Worm (Caenorhabditis elegans) whole organism, early embryonic: ENCODE data around the gene enri-1.

Source experiments
- F13C5.2 ChIP-seq: sonication (generic microtip); optimal IDR thresholded peaks from 2 replicates; lab custom pipeline; 2017; ENCODE audit warnings: mild to moderate bottlenecking, missing genetic modification characterization, inconsistent platforms, missing compliant biosample characterization
- aly-1 ChIP-seq: sonication (generic microtip); optimal IDR thresholded peaks from 2 replicates; lab custom pipeline; 2016; ENCODE audit warnings: missing genetic modification characterization, missing compliant biosample characterization
- ama-1 ChIP-seq: fragments of 150-350 bp; optimal IDR thresholded peaks from 2 replicates; lab custom pipeline; 2014
- ceh-13 ChIP-seq: fragments of 200-800 bp; sonication (Bioruptor generic); optimal IDR thresholded peaks from 2 replicates; lab custom pipeline; 2018; ENCODE audit warnings: mild to moderate bottlenecking, missing genetic modification characterization, missing compliant biosample characterization
- pes-1 ChIP-seq: fragments of 200-800 bp; sonication (Bioruptor generic); IDR thresholded peaks from 2 replicates; pipeline ENCODE4 v1.3.6; 2022; ENCODE audit warnings: missing genetic modification reagents, missing genetic modification characterization, missing compliant biosample characterization
- scrt-1 ChIP-seq: fragments of 200-800 bp; sonication (Bioruptor generic); IDR thresholded peaks from 2 replicates; pipeline ENCODE4 v1.3.6; 2022; ENCODE audit warnings: missing genetic modification characterization, missing compliant biosample characterization
- tbx-11 ChIP-seq: fragments of 200-800 bp; sonication (Bioruptor generic); IDR thresholded peaks from 2 replicates; pipeline ENCODE4 v1.3.6; 2022; ENCODE audit warnings: missing genetic modification characterization, missing compliant biosample characterization
- tra-4 ChIP-seq: sonication (generic microtip); optimal IDR thresholded peaks from 2 replicates; lab custom pipeline; 2017; ENCODE audit warnings: missing genetic modification characterization, missing compliant biosample characterization

DNA sequence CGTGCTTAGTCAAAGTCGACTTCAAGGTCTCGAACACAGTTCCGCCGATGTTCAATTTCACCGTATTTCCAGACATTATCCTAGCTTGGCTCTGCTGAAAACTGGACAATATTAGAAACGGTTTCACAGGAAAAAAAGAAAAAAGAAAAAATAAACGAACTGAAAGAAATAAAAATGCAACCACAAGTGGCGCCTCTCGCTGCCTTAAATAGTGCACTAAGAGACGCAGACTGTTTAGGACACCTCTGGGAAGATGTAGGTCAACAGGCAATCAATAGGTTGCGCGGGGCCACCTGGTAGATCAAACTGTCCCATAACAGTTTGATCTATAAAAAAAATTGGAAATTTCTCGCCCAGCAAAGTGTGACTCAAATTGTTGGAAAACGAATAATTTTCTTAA lies 42.7 kb downstream of the enri-1 start, which contains the start of gene B0281.4:
- TF ChIP-seq tra-4 (no peak), aly-1 (tag; lab: Kevin White, UChicago) (no peak), ama-1 (lab: Kevin White, UChicago) (no peak), tbx-11 (GFP tag; lab: Robert Waterston, UW) (no peak), scrt-1 (GFP tag; lab: Robert Waterston, UW) (no peak), F13C5.2 (tag; lab: Kevin White, UChicago) (no peak), ceh-13 (GFP tag; lab: Kevin White, UChicago) (no peak), pes-1 (GFP tag; lab: Robert Waterston, UW) (no peak)
